Fruit fly (Drosophila melanogaster): Measurements from ENCODE around the gene CG7079.

CG7079 gene

dm6 chr3R:21013780-21014179, 34.8 kb downstream of the CG7079 start:
- TF ChIP-seq Smox (GFP tag; optimal IDR thresholded peaks at IDR 0.05) = no peak
- no peak for TF ChIP-seq CG6163 (GFP tag; IDR thresholded peaks at IDR 0.05)
- no peak for TF ChIP-seq Met (GFP tag; optimal IDR thresholded peaks at IDR 0.05)
- TF ChIP-seq dsx (GFP tag; optimal IDR thresholded peaks at IDR 0.05; ENCODE audit: poor library complexity, severe bottlenecking) = no peak
- no peak for TF ChIP-seq fd85E (GFP tag; optimal IDR thresholded peaks at IDR 0.05)
- no peak for TF ChIP-seq CG6276 (GFP tag; optimal IDR thresholded peaks at IDR 0.05)
- TF ChIP-seq CG31627 (GFP tag; optimal IDR thresholded peaks at IDR 0.05) = no peak
- no peak for TF ChIP-seq fd59A (GFP tag; optimal IDR thresholded peaks at IDR 0.05)
- no peak for TF ChIP-seq dac (GFP tag; optimal IDR thresholded peaks at IDR 0.05)
- TF ChIP-seq Hr38 (GFP tag; optimal IDR thresholded peaks at IDR 0.05) = no peak
- no peak for TF ChIP-seq Ets21C (GFP tag; optimal IDR thresholded peaks at IDR 0.05)
- no peak for TF ChIP-seq fkh (GFP tag; optimal IDR thresholded peaks at IDR 0.05)
- TF ChIP-seq CG9139 (GFP tag; optimal IDR thresholded peaks at IDR 0.05) = no peak
- no peak for TF ChIP-seq Sox15 (GFP tag; optimal IDR thresholded peaks at IDR 0.05)
- TF ChIP-seq acj6 (GFP tag; optimal IDR thresholded peaks at IDR 0.05) = no peak
- TF ChIP-seq eg (GFP tag; IDR thresholded peaks at IDR 0.05) = no peak
- TF ChIP-seq achi (GFP tag; optimal IDR thresholded peaks at IDR 0.05) = no peak
- TF ChIP-seq CG8632 (GFP tag; optimal IDR thresholded peaks at IDR 0.05) = no peak

- TF ChIP-seq CG8119 (GFP tag; IDR thresholded peaks at IDR 0.05) (no peak), vri (GFP tag; optimal IDR thresholded peaks at IDR 0.05) (no peak), dac (GFP tag; optimal IDR thresholded peaks at IDR 0.05) (no peak), acj6 (GFP tag; optimal IDR thresholded peaks at IDR 0.05) (no peak), CG6276 (GFP tag; optimal IDR thresholded peaks at IDR 0.05) (no peak), CG8632 (GFP tag; optimal IDR thresholded peaks at IDR 0.05) (no peak), CG31627 (GFP tag; optimal IDR thresholded peaks at IDR 0.05) (no peak), Gug (GFP tag; IDR thresholded peaks at IDR 0.05) (no peak), Blimp-1 (GFP tag; optimal IDR thresholded peaks at IDR 0.05) (no peak), topi (GFP tag; optimal IDR thresholded peaks at IDR 0.05) (no peak), dsx (GFP tag; optimal IDR thresholded peaks at IDR 0.05; ENCODE audit: poor library complexity, severe bottlenecking) (no peak), Sox15 (GFP tag; optimal IDR thresholded peaks at IDR 0.05) (no peak), Eip75B (GFP tag; optimal IDR thresholded peaks at IDR 0.05) (no peak), CG8319 (GFP tag; optimal IDR thresholded peaks at IDR 0.05) (no peak), Ets21C (GFP tag; optimal IDR thresholded peaks at IDR 0.05) (no peak), CG6163 (GFP tag; IDR thresholded peaks at IDR 0.05) (no peak), Hr38 (GFP tag; optimal IDR thresholded peaks at IDR 0.05) (no peak), CG4318 (GFP tag; optimal IDR thresholded peaks at IDR 0.05) (no peak), fkh (GFP tag; optimal IDR thresholded peaks at IDR 0.05) (no peak)
Observed at dm6 chr3R:21006967-21007366, 41.7 kb downstream of the CG7079 start, which contains the start of gene Alp5. TSS of gene Alp5 (minus strand) at chr3R:21006990.

dm6 chr3R:21001123-21001522, 47.5 kb downstream of the CG7079 start:
- TF ChIP-seq CG8632 (GFP tag; optimal IDR thresholded peaks at IDR 0.05) (no peak), topi (GFP tag; optimal IDR thresholded peaks at IDR 0.05) (no peak), Lpt (GFP tag; optimal IDR thresholded peaks at IDR 0.05) (no peak), OdsH (GFP tag; optimal IDR thresholded peaks at IDR 0.05) (no peak), fkh (GFP tag; optimal IDR thresholded peaks at IDR 0.05) (peak; percentile 57)

- TF ChIP-seq CG6854 (GFP tag; optimal IDR thresholded peaks at IDR 0.05) = no peak
- no peak for TF ChIP-seq CG1621 (tag; optimal IDR thresholded peaks at IDR 0.05)
- TF ChIP-seq CG16779 (tag; optimal IDR thresholded peaks at IDR 0.05) = no peak
- TF ChIP-seq spab (GFP tag; optimal IDR thresholded peaks at IDR 0.05) = no peak
- TF ChIP-seq esn (GFP tag; optimal IDR thresholded peaks at IDR 0.05) = no peak
- no peak for TF ChIP-seq Hr38 (GFP tag; optimal IDR thresholded peaks at IDR 0.05)
- TF ChIP-seq CG32006 (GFP tag; optimal IDR thresholded peaks at IDR 0.05) = no peak
- no peak for TF ChIP-seq Lpt (GFP tag; optimal IDR thresholded peaks at IDR 0.05)
- TF ChIP-seq fd85E (GFP tag; optimal IDR thresholded peaks at IDR 0.05) = no peak
- no peak for TF ChIP-seq salr (GFP tag; optimal IDR thresholded peaks at IDR 0.05)
- TF ChIP-seq CG6276 (GFP tag; optimal IDR thresholded peaks at IDR 0.05) = no peak
- TF ChIP-seq CG31627 (GFP tag; optimal IDR thresholded peaks at IDR 0.05) = no peak
- TF ChIP-seq Ets21C (GFP tag; optimal IDR thresholded peaks at IDR 0.05) = no peak
- TF ChIP-seq CG9139 (GFP tag; optimal IDR thresholded peaks at IDR 0.05) = no peak
Observed at dm6 chr3R:20998319-20998718, 50.3 kb downstream of the CG7079 start.
